Fruit fly (Drosophila melanogaster) whole organism, prepupa: ENCODE measurements around the gene wupA.
A peak's percentile ranks its signal among the peaks of the same experiment; 100 is the strongest.

Experiments used
- Blimp-1 ChIP-seq: fragments of 200-800 bp; sonication (Bioruptor generic); optimal IDR thresholded peaks from 3 replicates; lab custom pipeline; 2017; ENCODE audit warnings: missing biosample characterization, missing genetic modification characterization, mild to moderate bottlenecking, moderate library complexity, missing genetic modification reagents
- CG10631 ChIP-seq: fragments of 200-800 bp; sonication (Bioruptor generic); optimal IDR thresholded peaks from 2 replicates; lab custom pipeline; 2016; ENCODE audit warnings: missing biosample characterization, missing genetic modification characterization
- CG11762 ChIP-seq: fragments of 200-800 bp; sonication (Bioruptor generic); optimal IDR thresholded peaks from 3 replicates; lab custom pipeline; 2016; ENCODE audit warnings: missing biosample characterization, missing genetic modification characterization; ENCODE audit not compliant: insufficient read depth
- CG15336 ChIP-seq: fragments of 200-800 bp; sonication (Bioruptor generic); IDR thresholded peaks from 2 replicates; pipeline ENCODE4 v1.3.6; 2022; ENCODE audit warnings: missing biosample characterization, missing genetic modification characterization
- CG16779 ChIP-seq: fragments of 200-800 bp; sonication (Bioruptor generic); optimal IDR thresholded peaks from 3 replicates; lab custom pipeline; 2017; ENCODE audit warnings: missing biosample characterization, mild to moderate bottlenecking, missing genetic modification characterization
- CG31627 ChIP-seq: fragments of 200-800 bp; sonication (Bioruptor generic); optimal IDR thresholded peaks from 3 replicates; lab custom pipeline; 2016; ENCODE audit warnings: missing biosample characterization, missing genetic modification characterization
- CG32006 ChIP-seq: fragments of 200-800 bp; sonication (Bioruptor generic); optimal IDR thresholded peaks from 3 replicates; lab custom pipeline; 2017; ENCODE audit warnings: missing biosample characterization, mild to moderate bottlenecking, missing genetic modification characterization
- CG34406 ChIP-seq: fragments of 200-800 bp; sonication (Bioruptor generic); optimal IDR thresholded peaks from 3 replicates; lab custom pipeline; 2016; ENCODE audit warnings: missing biosample characterization, missing genetic modification characterization
- CG4318 ChIP-seq: fragments of 200-800 bp; sonication (Bioruptor generic); optimal IDR thresholded peaks from 3 replicates; lab custom pipeline; 2017; ENCODE audit warnings: missing biosample characterization, mild to moderate bottlenecking, missing genetic modification characterization
- CG6163 ChIP-seq: fragments of 200-800 bp; sonication (Bioruptor generic); IDR thresholded peaks from 3 replicates; pipeline ENCODE4 v1.3.6; 2022; ENCODE audit warnings: missing biosample characterization, missing genetic modification characterization
- CG6792 ChIP-seq: fragments of 200-800 bp; sonication (Bioruptor generic); optimal IDR thresholded peaks from 3 replicates; lab custom pipeline; 2016; ENCODE audit warnings: missing biosample characterization, missing genetic modification characterization
- CG6808 ChIP-seq: fragments of 200-800 bp; sonication (Bioruptor generic); optimal IDR thresholded peaks from 3 replicates; lab custom pipeline; 2017; ENCODE audit warnings: missing biosample characterization, missing genetic modification characterization, mild to moderate bottlenecking, moderate library complexity, missing genetic modification reagents
- CG6854 ChIP-seq: fragments of 200-800 bp; sonication (Bioruptor generic); optimal IDR thresholded peaks from 2 replicates; lab custom pipeline; 2017; ENCODE audit warnings: missing biosample characterization, mild to moderate bottlenecking, missing genetic modification characterization
- CG7368 ChIP-seq: fragments of 200-800 bp; sonication (Bioruptor generic); optimal IDR thresholded peaks from 3 replicates; lab custom pipeline; 2016; ENCODE audit warnings: missing biosample characterization, missing genetic modification characterization
- CG8119 ChIP-seq: fragments of 200-800 bp; sonication (Bioruptor generic); IDR thresholded peaks from 3 replicates; pipeline ENCODE4 v1.3.6; 2022; ENCODE audit warnings: missing biosample characterization, missing genetic modification characterization
- CG8319 ChIP-seq: fragments of 200-800 bp; sonication (Bioruptor generic); optimal IDR thresholded peaks from 3 replicates; lab custom pipeline; 2016; ENCODE audit warnings: missing biosample characterization, missing genetic modification characterization
- Eip75B ChIP-seq: fragments of 200-800 bp; sonication (Bioruptor generic); optimal IDR thresholded peaks from 3 replicates; lab custom pipeline; 2016; ENCODE audit warnings: missing biosample characterization, missing genetic modification characterization
- Eip78C ChIP-seq: fragments of 200-800 bp; sonication (Bioruptor generic); peaks from one replicate; lab custom pipeline; 2016; ENCODE audit warnings: missing biosample characterization, missing genetic modification characterization
- Eip93F ChIP-seq: fragments of 200-800 bp; sonication (Bioruptor generic); optimal IDR thresholded peaks from 2 replicates; lab custom pipeline; 2016; ENCODE audit warnings: missing biosample characterization, mild to moderate bottlenecking, missing genetic modification characterization
- Ets21C ChIP-seq: fragments of 200-800 bp; sonication (Bioruptor generic); optimal IDR thresholded peaks from 3 replicates; lab custom pipeline; 2016; ENCODE audit warnings: missing biosample characterization, missing genetic modification characterization
- Ets96B ChIP-seq: fragments of 200-800 bp; optimal IDR thresholded peaks from 2 replicates; lab custom pipeline; 2019; ENCODE audit warnings: missing biosample characterization, mild to moderate bottlenecking, missing genetic modification characterization, moderate library complexity
- Gug ChIP-seq: fragments of 200-800 bp; sonication (Bioruptor generic); IDR thresholded peaks from 2 replicates; pipeline ENCODE4 v1.3.6; 2022; ENCODE audit warnings: missing biosample characterization, missing genetic modification characterization
- Hr38 ChIP-seq: sonication (Bioruptor generic); optimal IDR thresholded peaks from 2 replicates; lab custom pipeline; 2016; ENCODE audit warnings: missing biosample characterization, missing genetic modification characterization
- Hr39 ChIP-seq: fragments of 200-800 bp; sonication (Bioruptor generic); optimal IDR thresholded peaks from 2 replicates; lab custom pipeline; 2016; ENCODE audit warnings: missing biosample characterization, missing genetic modification characterization
- Hr4 ChIP-seq: fragments of 200-800 bp; sonication (Bioruptor generic); optimal IDR thresholded peaks from 3 replicates; lab custom pipeline; 2016; ENCODE audit warnings: missing biosample characterization, missing genetic modification characterization
- Lpt ChIP-seq: fragments of 200-800 bp; sonication (Bioruptor generic); optimal IDR thresholded peaks from 3 replicates; lab custom pipeline; 2016; ENCODE audit warnings: missing biosample characterization, missing genetic modification characterization
- OdsH ChIP-seq: fragments of 200-800 bp; sonication (Bioruptor generic); optimal IDR thresholded peaks from 3 replicates; lab custom pipeline; 2016; ENCODE audit warnings: missing biosample characterization, missing genetic modification characterization
- Smox ChIP-seq: fragments of 200-800 bp; sonication (Bioruptor generic); optimal IDR thresholded peaks from 3 replicates; lab custom pipeline; 2016; ENCODE audit warnings: missing biosample characterization, missing genetic modification characterization
- Sox14 ChIP-seq: fragments of 200-800 bp; sonication (Bioruptor generic); optimal IDR thresholded peaks from 3 replicates; lab custom pipeline; 2016; ENCODE audit warnings: missing biosample characterization, missing genetic modification characterization
- achi ChIP-seq: fragments of 200-800 bp; sonication (Bioruptor generic); optimal IDR thresholded peaks from 3 replicates; lab custom pipeline; 2016; ENCODE audit warnings: missing biosample characterization, missing genetic modification characterization
- acj6 ChIP-seq: fragments of 200-800 bp; sonication (Bioruptor generic); optimal IDR thresholded peaks from 3 replicates; lab custom pipeline; 2016; ENCODE audit warnings: missing biosample characterization, missing genetic modification characterization
- dac ChIP-seq: fragments of 200-800 bp; sonication (Bioruptor generic); optimal IDR thresholded peaks from 2 replicates; lab custom pipeline; 2017; ENCODE audit warnings: missing biosample characterization, mild to moderate bottlenecking, missing genetic modification characterization
- dsx ChIP-seq: fragments of 200-800 bp; optimal IDR thresholded peaks from 3 replicates; lab custom pipeline; 2019; ENCODE audit warnings: missing biosample characterization, mild to moderate bottlenecking, missing genetic modification characterization, moderate library complexity; ENCODE audit not compliant: poor library complexity, severe bottlenecking
- eg ChIP-seq: fragments of 200-800 bp; sonication (Bioruptor generic); IDR thresholded peaks from 3 replicates; pipeline ENCODE4 v1.3.6; 2022; ENCODE audit warnings: missing biosample characterization, missing genetic modification characterization
- esn ChIP-seq: fragments of 200-800 bp; sonication (Bioruptor generic); optimal IDR thresholded peaks from 2 replicates; lab custom pipeline; 2016; ENCODE audit warnings: missing biosample characterization, mild to moderate bottlenecking, missing genetic modification characterization, moderate library complexity
- fd59A ChIP-seq: fragments of 200-800 bp; sonication (Bioruptor generic); optimal IDR thresholded peaks from 2 replicates; lab custom pipeline; 2017; ENCODE audit warnings: missing biosample characterization, mild to moderate bottlenecking, missing genetic modification characterization, missing genetic modification reagents
- fd85E ChIP-seq: fragments of 200-800 bp; sonication (Bioruptor generic); optimal IDR thresholded peaks from 3 replicates; lab custom pipeline; 2016; ENCODE audit warnings: missing biosample characterization, missing genetic modification characterization
- fkh ChIP-seq: fragments of 200-800 bp; sonication (Bioruptor generic); optimal IDR thresholded peaks from 3 replicates; lab custom pipeline; 2017; ENCODE audit warnings: missing biosample characterization, mild to moderate bottlenecking, missing genetic modification characterization, moderate library complexity
- lz ChIP-seq: fragments of 200-800 bp; sonication (Bioruptor generic); optimal IDR thresholded peaks from 3 replicates; lab custom pipeline; 2016; ENCODE audit warnings: missing biosample characterization, missing genetic modification characterization
- net ChIP-seq: fragments of 200-800 bp; sonication (Bioruptor generic); optimal IDR thresholded peaks from 3 replicates; lab custom pipeline; 2016; ENCODE audit warnings: missing biosample characterization, missing genetic modification characterization
- pdm3 ChIP-seq: fragments of 200-800 bp; sonication (Bioruptor generic); optimal IDR thresholded peaks from 3 replicates; lab custom pipeline; 2016; ENCODE audit warnings: missing biosample characterization, missing genetic modification characterization
- salr ChIP-seq, 2 experiments: fragments of 200-800 bp; sonication (Bioruptor generic); optimal IDR thresholded peaks; 3 replicates each; lab custom pipeline; 2016 to 2018; ENCODE audit warnings: missing biosample characterization in 2 of 2, missing genetic modification characterization in 2 of 2, mild to moderate bottlenecking in 1 of 2
- spab ChIP-seq: fragments of 200-800 bp; sonication (Bioruptor generic); optimal IDR thresholded peaks from 2 replicates; lab custom pipeline; 2017; ENCODE audit warnings: missing biosample characterization, mild to moderate bottlenecking, missing genetic modification characterization, missing genetic modification reagents
- ss ChIP-seq, 2 experiments: fragments of 200-800 bp; sonication (Bioruptor generic); optimal IDR thresholded peaks; 2 replicates in 1 of 2; 3 replicates in 1 of 2; lab custom pipeline; 2017 to 2018; ENCODE audit warnings: mild to moderate bottlenecking in 2 of 2, missing biosample characterization in 2 of 2, missing genetic modification characterization in 2 of 2, moderate library complexity in 1 of 2
- topi ChIP-seq: fragments of 200-800 bp; sonication (Bioruptor generic); optimal IDR thresholded peaks from 3 replicates; lab custom pipeline; 2016; ENCODE audit warnings: missing biosample characterization, missing genetic modification characterization
- vri ChIP-seq: fragments of 200-800 bp; sonication (Bioruptor generic); optimal IDR thresholded peaks from 3 replicates; lab custom pipeline; 2016; ENCODE audit warnings: missing biosample characterization, mild to moderate bottlenecking, missing genetic modification characterization

The wupA gene

DNA sequence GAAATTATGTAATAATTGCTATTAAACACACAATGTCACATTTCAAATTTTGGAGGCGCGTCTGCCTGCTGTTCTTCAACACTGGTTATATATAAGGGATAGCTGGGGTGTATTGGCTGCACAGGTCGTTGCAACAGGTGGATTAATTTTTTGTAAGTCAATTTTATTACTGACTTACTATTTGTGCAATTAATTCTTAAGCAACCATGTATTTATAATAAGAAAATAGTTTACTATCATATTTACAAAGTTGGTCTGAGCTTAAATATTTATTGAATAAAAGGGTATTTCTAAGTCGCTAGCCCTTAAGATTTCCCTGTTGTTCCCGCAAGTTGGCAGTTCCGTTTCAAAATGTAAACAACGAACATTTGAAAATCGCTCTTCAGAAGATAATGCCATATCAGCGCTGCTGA lies 23.9 kb downstream of the wupA start, which contains the start of gene RhoGAP16F (continued):
- TF ChIP-seq dac (peak; percentile 70), Ets21C (GFP tag; lab: Kevin White, UChicago) (peak; percentile 76), Hr39 (GFP tag; lab: Kevin White, UChicago) (peak; percentile 82), Eip93F (GFP tag; lab: Kevin White, UChicago) (peak; percentile 40), pdm3 (GFP tag; lab: Kevin White, UChicago) (peak; percentile 83), Gug (GFP tag; lab: Robert Waterston, UW) (peak; percentile 71), CG32006 (GFP tag; lab: Kevin White, UChicago) (peak; percentile 82), Eip78C (peak; percentile 90), CG6792 (GFP tag; lab: Kevin White, UChicago) (peak; percentile 72), CG6808 (peak; percentile 65), Eip75B (GFP tag; lab: Kevin White, UChicago) (peak; percentile 75), ss (GFP tag; optimal IDR thresholded peaks at IDR 0.05; lab: Kevin White, UChicago) (peak; percentile 38 to 71), esn (GFP tag; lab: Kevin White, UChicago) (peak; percentile 87), fd85E (GFP tag; lab: Kevin White, UChicago) (peak; percentile 38), acj6 (GFP tag; lab: Kevin White, UChicago) (peak; percentile 77), Hr38 (GFP tag; lab: Kevin White, UChicago) (no peak), OdsH (GFP tag; lab: Kevin White, UChicago) (peak; percentile 85), Sox14 (GFP tag; lab: Kevin White, UChicago) (peak; percentile 80), achi (peak; percentile 82)

DNA sequence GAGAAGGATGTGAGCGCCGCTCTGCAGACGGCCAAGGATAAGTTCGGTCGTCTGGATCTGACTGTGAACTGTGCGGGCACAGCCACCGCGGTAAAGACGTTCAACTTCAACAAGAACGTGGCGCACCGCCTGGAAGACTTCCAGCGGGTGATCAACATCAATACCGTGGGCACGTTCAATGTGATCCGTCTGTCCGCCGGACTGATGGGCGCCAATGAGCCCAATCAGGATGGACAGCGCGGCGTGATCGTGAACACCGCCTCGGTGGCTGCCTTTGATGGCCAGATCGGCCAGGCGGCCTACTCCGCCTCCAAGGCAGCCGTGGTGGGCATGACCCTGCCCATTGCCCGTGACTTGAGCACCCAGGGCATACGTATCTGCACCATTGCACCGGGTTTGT lies 24.6 kb downstream of the wupA start:
- TF ChIP-seq esn (GFP tag; lab: Kevin White, UChicago), result no peak
- no peak for TF ChIP-seq CG6163 (GFP tag; lab: Robert Waterston, UW)
- TF ChIP-seq salr (GFP tag; optimal IDR thresholded peaks at IDR 0.05; lab: Kevin White, UChicago), result no peak
- TF ChIP-seq fkh (GFP tag; lab: Kevin White, UChicago), result no peak
- no peak for TF ChIP-seq CG7368
- TF ChIP-seq lz (GFP tag; lab: Kevin White, UChicago), result no peak
- TF ChIP-seq CG10631 (GFP tag; lab: Kevin White, UChicago), result no peak
- TF ChIP-seq CG4318, result no peak
- no peak for TF ChIP-seq fd85E (GFP tag; lab: Kevin White, UChicago)
- no peak for TF ChIP-seq Ets96B (tag; lab: Kevin White, UChicago)
- TF ChIP-seq Hr4 (GFP tag; lab: Kevin White, UChicago), result no peak
- TF ChIP-seq Blimp-1 (GFP tag; lab: Kevin White, UChicago), result no peak
- TF ChIP-seq acj6 (GFP tag; lab: Kevin White, UChicago), result no peak
- TF ChIP-seq, all 60 proteins: peak for 0

DNA sequence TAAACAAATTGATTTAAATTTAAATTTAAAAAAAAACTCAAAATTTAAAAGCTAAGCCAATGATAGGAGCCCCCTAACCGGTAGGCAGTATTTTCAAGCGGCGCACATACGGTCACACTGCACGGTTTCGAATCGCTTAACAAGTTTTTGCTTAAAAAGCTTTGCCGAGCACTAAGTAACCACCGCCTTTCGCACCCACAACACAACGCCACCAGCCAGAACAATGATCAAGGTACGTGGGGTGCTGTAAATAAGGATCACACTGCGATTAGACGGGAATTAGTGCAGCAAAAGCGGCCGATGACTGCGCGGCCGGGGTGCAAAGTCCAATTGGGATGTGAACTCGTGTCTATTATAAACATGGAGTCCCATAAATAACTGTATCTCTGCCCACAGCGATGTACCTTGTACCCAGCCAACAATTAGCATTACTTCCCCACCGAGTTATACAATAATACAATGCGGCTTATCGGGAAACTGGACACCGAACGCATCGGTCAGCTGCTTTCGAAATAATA lies 25.5 kb downstream of the wupA start, which contains the start of gene scu:
TSS of gene scu (plus strand) at position 101 of the 518 bp plus-strand sequence.
- TF ChIP-seq Sox14 (GFP tag; lab: Kevin White, UChicago) (peak; percentile 54), CG31627 (GFP tag; lab: Kevin White, UChicago) (no peak), OdsH (GFP tag; lab: Kevin White, UChicago) (no peak), Blimp-1 (GFP tag; lab: Kevin White, UChicago) (peak; percentile 49), CG6792 (GFP tag; lab: Kevin White, UChicago) (no peak), vri (GFP tag; lab: Kevin White, UChicago) (peak; percentile 73), CG6854 (GFP tag; lab: Kevin White, UChicago) (peak; percentile 92), Ets96B (tag; lab: Kevin White, UChicago) (peak; percentile 57), Hr39 (GFP tag; lab: Kevin White, UChicago) (no peak), Lpt (GFP tag; lab: Kevin White, UChicago) (peak; percentile 64), Eip78C (peak; percentile 79), net (GFP tag; lab: Kevin White, UChicago) (peak; percentile 73), CG11762 (peak; percentile 43), dsx (GFP tag; lab: Kevin White, UChicago) (peak; percentile 55), CG16779 (tag; lab: Kevin White, UChicago) (peak; percentile 90), eg (GFP tag; lab: Robert Waterston, UW) (peak; percentile 65; the same call in 1 of the 3 replicates), CG8319 (peak; percentile 15), Eip75B (GFP tag; lab: Kevin White, UChicago) (peak; percentile 45), Smox (GFP tag; lab: Kevin White, UChicago) (no peak), fd59A (GFP tag; lab: Kevin White, UChicago) (no peak), CG4318 (no peak), topi (GFP tag; lab: Kevin White, UChicago) (peak; percentile 9), spab (peak; percentile 73), CG8119 (GFP tag; lab: Robert Waterston, UW) (peak; percentile 78), Eip93F (GFP tag; lab: Kevin White, UChicago) (no peak), CG34406 (no peak), CG15336 (GFP tag; lab: Robert Waterston, UW) (peak; percentile 59)
